Worm (Caenorhabditis elegans): ENCODE measurements around the gene F53C3.7.

- no peak for TF ChIP-seq aptf-3 (GFP tag; IDR thresholded peaks at IDR 0.05)
- TF ChIP-seq attf-6 (GFP tag; IDR thresholded peaks at IDR 0.05): no peak
- no peak for TF ChIP-seq ztf-26 (tag; optimal IDR thresholded peaks at IDR 0.05)
- no peak for TF ChIP-seq tlf-1 (GFP tag; optimal IDR thresholded peaks at IDR 0.05)
- TF ChIP-seq hlh-12 (tag; optimal IDR thresholded peaks at IDR 0.05): no peak
- no peak for TF ChIP-seq dpl-1 (GFP tag; optimal IDR thresholded peaks at IDR 0.05)
Measured at ce11 chrII:3852654-3853053, 42.2 kb upstream of the F53C3.7 start, which contains the start of gene nhr-257.
